Fruit fly (Drosophila melanogaster) whole organism, prepupa: ENCODE measurements around the gene P5cr.

ENCODE experiments used
- CG10669 ChIP-seq: fragments of 200-800 bp; sonication (Bioruptor generic); optimal IDR thresholded peaks from 3 replicates; lab custom pipeline; 2018; ENCODE audit warnings: missing biosample characterization, mild to moderate bottlenecking, missing genetic modification characterization, moderate library complexity
- CG11294 ChIP-seq: fragments of 200-800 bp; sonication (Bioruptor generic); IDR thresholded peaks from 2 replicates; pipeline ENCODE4 v1.3.6; 2022; ENCODE audit warnings: missing biosample characterization, missing genetic modification characterization
- CG11762 ChIP-seq: fragments of 200-800 bp; sonication (Bioruptor generic); optimal IDR thresholded peaks from 3 replicates; lab custom pipeline; 2016; ENCODE audit warnings: missing biosample characterization, missing genetic modification characterization; ENCODE audit not compliant: insufficient read depth
- CG11902 ChIP-seq: fragments of 200-800 bp; sonication (Bioruptor generic); optimal IDR thresholded peaks from 3 replicates; lab custom pipeline; 2016; ENCODE audit warnings: missing biosample characterization, missing genetic modification characterization
- CG1621 ChIP-seq: fragments of 200-800 bp; sonication (Bioruptor generic); optimal IDR thresholded peaks from 3 replicates; lab custom pipeline; 2018; ENCODE audit warnings: missing biosample characterization, mild to moderate bottlenecking, missing genetic modification characterization
- CG3032 ChIP-seq: fragments of 200-800 bp; optimal IDR thresholded peaks from 2 replicates; lab custom pipeline; 2019; ENCODE audit warnings: missing biosample characterization, mild to moderate bottlenecking, missing genetic modification characterization, moderate library complexity
- CG34406 ChIP-seq: fragments of 200-800 bp; sonication (Bioruptor generic); optimal IDR thresholded peaks from 3 replicates; lab custom pipeline; 2016; ENCODE audit warnings: missing biosample characterization, missing genetic modification characterization
- CG3919 ChIP-seq: fragments of 200-800 bp; sonication (Bioruptor generic); optimal IDR thresholded peaks from 3 replicates; lab custom pipeline; 2016; ENCODE audit warnings: missing biosample characterization, missing genetic modification characterization
- CG6163 ChIP-seq: fragments of 200-800 bp; sonication (Bioruptor generic); IDR thresholded peaks from 3 replicates; pipeline ENCODE4 v1.3.6; 2022; ENCODE audit warnings: missing biosample characterization, missing genetic modification characterization
- CG6276 ChIP-seq: fragments of 200-800 bp; sonication (Bioruptor generic); optimal IDR thresholded peaks from 2 replicates; lab custom pipeline; 2017; ENCODE audit warnings: missing biosample characterization, mild to moderate bottlenecking, missing genetic modification characterization
- CG6854 ChIP-seq: fragments of 200-800 bp; sonication (Bioruptor generic); optimal IDR thresholded peaks from 2 replicates; lab custom pipeline; 2017; ENCODE audit warnings: missing biosample characterization, mild to moderate bottlenecking, missing genetic modification characterization
- CG7368 ChIP-seq: fragments of 200-800 bp; sonication (Bioruptor generic); optimal IDR thresholded peaks from 3 replicates; lab custom pipeline; 2016; ENCODE audit warnings: missing biosample characterization, missing genetic modification characterization
- CG8319 ChIP-seq: fragments of 200-800 bp; sonication (Bioruptor generic); optimal IDR thresholded peaks from 3 replicates; lab custom pipeline; 2016; ENCODE audit warnings: missing biosample characterization, missing genetic modification characterization
- CG8632 ChIP-seq: fragments of 200-800 bp; sonication (Bioruptor generic); optimal IDR thresholded peaks from 3 replicates; lab custom pipeline; 2016; ENCODE audit warnings: missing biosample characterization, missing genetic modification characterization
- Eip78C ChIP-seq: fragments of 200-800 bp; sonication (Bioruptor generic); peaks from one replicate; lab custom pipeline; 2016; ENCODE audit warnings: missing biosample characterization, missing genetic modification characterization
- Eip93F ChIP-seq: fragments of 200-800 bp; sonication (Bioruptor generic); optimal IDR thresholded peaks from 2 replicates; lab custom pipeline; 2016; ENCODE audit warnings: missing biosample characterization, mild to moderate bottlenecking, missing genetic modification characterization
- Ets21C ChIP-seq: fragments of 200-800 bp; sonication (Bioruptor generic); optimal IDR thresholded peaks from 3 replicates; lab custom pipeline; 2016; ENCODE audit warnings: missing biosample characterization, missing genetic modification characterization
- Hr38 ChIP-seq: sonication (Bioruptor generic); optimal IDR thresholded peaks from 2 replicates; lab custom pipeline; 2016; ENCODE audit warnings: missing biosample characterization, missing genetic modification characterization
- Hr4 ChIP-seq: fragments of 200-800 bp; sonication (Bioruptor generic); optimal IDR thresholded peaks from 3 replicates; lab custom pipeline; 2016; ENCODE audit warnings: missing biosample characterization, missing genetic modification characterization
- Lpt ChIP-seq: fragments of 200-800 bp; sonication (Bioruptor generic); optimal IDR thresholded peaks from 3 replicates; lab custom pipeline; 2016; ENCODE audit warnings: missing biosample characterization, missing genetic modification characterization
- Met ChIP-seq: fragments of 200-800 bp; sonication (Bioruptor generic); optimal IDR thresholded peaks from 3 replicates; lab custom pipeline; 2016; ENCODE audit warnings: missing biosample characterization, missing genetic modification characterization
- OdsH ChIP-seq: fragments of 200-800 bp; sonication (Bioruptor generic); optimal IDR thresholded peaks from 3 replicates; lab custom pipeline; 2016; ENCODE audit warnings: missing biosample characterization, missing genetic modification characterization
- Smox ChIP-seq: fragments of 200-800 bp; sonication (Bioruptor generic); optimal IDR thresholded peaks from 3 replicates; lab custom pipeline; 2016; ENCODE audit warnings: missing biosample characterization, missing genetic modification characterization
- Sox102F ChIP-seq: fragments of 200-800 bp; sonication (Bioruptor generic); optimal IDR thresholded peaks from 2 replicates; lab custom pipeline; 2016; ENCODE audit warnings: missing biosample characterization, mild to moderate bottlenecking, missing genetic modification characterization
- Sox15 ChIP-seq: fragments of 200-800 bp; sonication (Bioruptor generic); optimal IDR thresholded peaks from 3 replicates; lab custom pipeline; 2016; ENCODE audit warnings: missing biosample characterization, missing genetic modification characterization
- dac ChIP-seq: fragments of 200-800 bp; sonication (Bioruptor generic); optimal IDR thresholded peaks from 2 replicates; lab custom pipeline; 2017; ENCODE audit warnings: missing biosample characterization, mild to moderate bottlenecking, missing genetic modification characterization
- dsx ChIP-seq: fragments of 200-800 bp; optimal IDR thresholded peaks from 3 replicates; lab custom pipeline; 2019; ENCODE audit warnings: missing biosample characterization, mild to moderate bottlenecking, missing genetic modification characterization, moderate library complexity; ENCODE audit not compliant: poor library complexity, severe bottlenecking
- fd85E ChIP-seq: fragments of 200-800 bp; sonication (Bioruptor generic); optimal IDR thresholded peaks from 3 replicates; lab custom pipeline; 2016; ENCODE audit warnings: missing biosample characterization, missing genetic modification characterization
- fkh ChIP-seq: fragments of 200-800 bp; sonication (Bioruptor generic); optimal IDR thresholded peaks from 3 replicates; lab custom pipeline; 2017; ENCODE audit warnings: missing biosample characterization, mild to moderate bottlenecking, missing genetic modification characterization, moderate library complexity
- net ChIP-seq: fragments of 200-800 bp; sonication (Bioruptor generic); optimal IDR thresholded peaks from 3 replicates; lab custom pipeline; 2016; ENCODE audit warnings: missing biosample characterization, missing genetic modification characterization
- salr ChIP-seq, 2 experiments: fragments of 200-800 bp; sonication (Bioruptor generic); optimal IDR thresholded peaks; 3 replicates each; lab custom pipeline; 2016 to 2018; ENCODE audit warnings: missing biosample characterization in 2 of 2, missing genetic modification characterization in 2 of 2, mild to moderate bottlenecking in 1 of 2

The P5cr gene

dm6 chr3R:19079140-19079539 is 50.4 kb downstream of the P5cr start (continued):
- TF ChIP-seq CG3919 (GFP tag; lab: Kevin White, UChicago) = peak; percentile 45
- TF ChIP-seq CG1621 = peak; percentile 29
- TF ChIP-seq CG3032 (tag; lab: Kevin White, UChicago) = peak; percentile 51
- no peak for TF ChIP-seq CG6854 (GFP tag; lab: Kevin White, UChicago)
- no peak for TF ChIP-seq CG6276 (GFP tag; lab: Kevin White, UChicago)
- peak; percentile 18 for TF ChIP-seq OdsH (GFP tag; lab: Kevin White, UChicago)
- no peak for TF ChIP-seq Lpt (GFP tag; lab: Kevin White, UChicago)
- no peak for TF ChIP-seq Sox102F (GFP tag; lab: Kevin White, UChicago)
- no peak for TF ChIP-seq CG8632
- no peak for TF ChIP-seq Smox (GFP tag; lab: Kevin White, UChicago)
- peak; percentile 46 for TF ChIP-seq dsx (GFP tag; lab: Kevin White, UChicago)
- no peak for TF ChIP-seq fkh (GFP tag; lab: Kevin White, UChicago)
- peak; percentile 44; the same call in 1 of the 3 replicates for TF ChIP-seq CG6163
- no peak for TF ChIP-seq CG11294 (GFP tag; lab: Robert Waterston, UW)
- TF ChIP-seq CG7368 (GFP tag; lab: Kevin White, UChicago) = no peak
- no peak for TF ChIP-seq Eip93F (GFP tag; lab: Kevin White, UChicago)
- peak; percentile 33 for TF ChIP-seq CG10669 (GFP tag; lab: Kevin White, UChicago)
- TF ChIP-seq CG8319 = no peak
- TF ChIP-seq salr (GFP tag; optimal IDR thresholded peaks at IDR 0.05; lab: Kevin White, UChicago) = no peak
- peak; percentile 82 for TF ChIP-seq Eip78C
- TF ChIP-seq CG11762 = no peak
- TF ChIP-seq Hr38 (GFP tag; lab: Kevin White, UChicago) = no peak
- no peak for TF ChIP-seq dac (GFP tag; lab: Kevin White, UChicago)
- no peak for TF ChIP-seq Sox15
- peak; percentile 12 for TF ChIP-seq Hr4 (GFP tag; lab: Kevin White, UChicago)
- TF ChIP-seq fd85E (GFP tag; lab: Kevin White, UChicago) = no peak
- no peak for TF ChIP-seq CG34406 (GFP tag; lab: Kevin White, UChicago)
- TF ChIP-seq net (GFP tag; lab: Kevin White, UChicago) = no peak
- no peak for TF ChIP-seq CG11902 (GFP tag; lab: Kevin White, UChicago)
- no peak for TF ChIP-seq Ets21C (GFP tag; lab: Kevin White, UChicago)
- TF ChIP-seq Met (GFP tag; lab: Kevin White, UChicago) = no peak
